Fruit fly (Drosophila melanogaster): ENCODE data around the gene CG11248.

CG11248 gene

DNA sequence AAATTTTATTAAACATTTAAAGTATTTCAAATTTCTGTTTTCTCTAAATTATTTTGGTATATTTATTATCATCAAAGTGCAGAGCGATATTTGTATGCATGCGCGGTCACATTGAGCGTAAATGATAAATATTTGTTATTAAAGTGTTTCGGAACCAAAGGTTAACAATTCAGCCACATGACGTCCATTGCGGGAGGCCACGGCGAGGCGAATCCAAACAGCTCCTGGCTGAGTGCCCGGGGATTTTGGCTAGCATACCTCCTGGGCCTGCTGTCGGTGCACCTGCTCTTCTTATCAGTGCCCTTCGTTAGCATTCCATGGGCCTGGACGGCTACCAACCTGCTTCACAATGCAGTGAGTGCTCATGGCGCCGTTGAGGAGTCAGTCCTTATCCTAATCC is 44.6 kb upstream of the CG11248 start, which contains the start of gene ORMDL (continued):
- TF ChIP-seq CG7271 (tag; optimal IDR thresholded peaks at IDR 0.05) (no peak), Dp (GFP tag; optimal IDR thresholded peaks at IDR 0.05) (no peak), CG6791 (GFP tag; IDR thresholded peaks at IDR 0.05; ENCODE audit: partially characterized antibody) (no peak), lbe (GFP tag; optimal IDR thresholded peaks at IDR 0.05) (no peak), CG6683 (GFP tag; optimal IDR thresholded peaks at IDR 0.05) (no peak), CG42726 (GFP tag; IDR thresholded peaks at IDR 0.05; ENCODE audit: partially characterized antibody) (no peak), crp (GFP tag; optimal IDR thresholded peaks at IDR 0.05) (no peak), gfzf (GFP tag; optimal IDR thresholded peaks at IDR 0.05) (peak; percentile 55), ap (GFP tag; IDR thresholded peaks at IDR 0.05) (no peak)

dm6 chr3L:21636265-21636993 is 43.4 kb upstream of the CG11248 start, which contains the start of gene CG32444:
Gene CG32444, plus strand, starts transcription at chr3L:21636947.
- TF ChIP-seq Bgb (GFP tag; IDR thresholded peaks at IDR 0.05; ENCODE audit: partially characterized antibody): no peak
- no peak for TF ChIP-seq mld (GFP tag; IDR thresholded peaks at IDR 0.05; ENCODE audit: partially characterized antibody)
- no peak for TF ChIP-seq fu2 (GFP tag; optimal IDR thresholded peaks at IDR 0.05)
- TF ChIP-seq sug (tag; optimal IDR thresholded peaks at IDR 0.05): peak; percentile 92
- no peak for TF ChIP-seq twi (tag; optimal IDR thresholded peaks at IDR 0.05)
- TF ChIP-seq bcd (GFP tag; optimal IDR thresholded peaks at IDR 0.05): no peak
- peak; percentile 63 for TF ChIP-seq sens (GFP tag)
- peak; percentile 21 for TF ChIP-seq mirr (GFP tag; optimal IDR thresholded peaks at IDR 0.05)
- TF ChIP-seq slou (GFP tag; optimal IDR thresholded peaks at IDR 0.05): no peak
- no peak for TF ChIP-seq CTCF (GFP tag; optimal IDR thresholded peaks at IDR 0.05)
- TF ChIP-seq dan (GFP tag; IDR thresholded peaks at IDR 0.05): no peak
- no peak for TF ChIP-seq CG12071 (GFP tag; optimal IDR thresholded peaks at IDR 0.05)
- TF ChIP-seq gt (GFP tag; IDR thresholded peaks at IDR 0.05): no peak
- no peak for TF ChIP-seq CG17361 (GFP tag; IDR thresholded peaks at IDR 0.05)
- TF ChIP-seq run (tag; optimal IDR thresholded peaks at IDR 0.05): no peak
- TF ChIP-seq ash1 (GFP tag; optimal IDR thresholded peaks at IDR 0.05): no peak
- TF ChIP-seq Meics (GFP tag; optimal IDR thresholded peaks at IDR 0.05): peak; percentile 61
- TF ChIP-seq otp (GFP tag; IDR thresholded peaks at IDR 0.05): no peak
- no peak for TF ChIP-seq slp2 (GFP tag; optimal IDR thresholded peaks at IDR 0.05)
- TF ChIP-seq CG10565 (GFP tag; optimal IDR thresholded peaks at IDR 0.05): no peak
- no peak for TF ChIP-seq nom (GFP tag; optimal IDR thresholded peaks at IDR 0.05)
- TF ChIP-seq crc (GFP tag; optimal IDR thresholded peaks at IDR 0.05): no peak
- TF ChIP-seq danr (GFP tag; IDR thresholded peaks at IDR 0.05): no peak
- TF ChIP-seq tna (GFP tag; IDR thresholded peaks at IDR 0.05; ENCODE audit: partially characterized antibody): no peak
- TF ChIP-seq CG6254 (GFP tag; optimal IDR thresholded peaks at IDR 0.05): no peak
- TF ChIP-seq CG16815 (GFP tag; optimal IDR thresholded peaks at IDR 0.05): no peak
- TF ChIP-seq CG4282 (GFP tag; optimal IDR thresholded peaks at IDR 0.05): no peak
- no peak for TF ChIP-seq CG18764 (GFP tag; optimal IDR thresholded peaks at IDR 0.05)
- no peak for TF ChIP-seq peb (GFP tag; IDR thresholded peaks at IDR 0.05)
- peak; percentile 94 for TF ChIP-seq exex (tag; optimal IDR thresholded peaks at IDR 0.05)
- TF ChIP-seq vnd (GFP tag; IDR thresholded peaks at IDR 0.05; ENCODE audit: partially characterized antibody): 0 out of 3 replicates have a peak, but pooled peaks have one; percentile 12
- TF ChIP-seq Xrp1 (GFP tag; IDR thresholded peaks at IDR 0.05): no peak
- TF ChIP-seq CG8290 (GFP tag; optimal IDR thresholded peaks at IDR 0.05): no peak
- TF ChIP-seq CG8290 (tag; optimal IDR thresholded peaks at IDR 0.05): no peak
- peak; percentile 74 for TF ChIP-seq ERR (GFP tag; optimal IDR thresholded peaks at IDR 0.05)
- no peak for TF ChIP-seq CG5953 (GFP tag; IDR thresholded peaks at IDR 0.05)
- TF ChIP-seq CG5180 (GFP tag; optimal IDR thresholded peaks at IDR 0.05): no peak
- TF ChIP-seq Gug (GFP tag; IDR thresholded peaks at IDR 0.05): no peak
- no peak for TF ChIP-seq CG6813 (GFP tag; optimal IDR thresholded peaks at IDR 0.05)
- no peak for TF ChIP-seq pb (GFP tag; optimal IDR thresholded peaks at IDR 0.05)
